Worm (Caenorhabditis elegans) whole organism, mixed stage, embryonic: ENCODE results near the gene alh-6.

Source experiments
- bed-3 ChIP-seq: fragments of 200-800 bp; sonication (Bioruptor generic); optimal IDR thresholded peaks from 3 replicates; lab custom pipeline; 2018; ENCODE audit warnings: mild to moderate bottlenecking, missing genetic modification characterization, moderate library complexity, missing compliant biosample characterization
- ceh-43 ChIP-seq: fragments of 200-800 bp; sonication (Bioruptor generic); optimal IDR thresholded peaks from 2 replicates; lab custom pipeline; 2018; ENCODE audit warnings: mild to moderate bottlenecking, missing genetic modification characterization, moderate library complexity, missing compliant biosample characterization
- elt-1 ChIP-seq: sonication (generic microtip); optimal IDR thresholded peaks from 2 replicates; lab custom pipeline; 2017; ENCODE audit warnings: missing genetic modification characterization, mild to moderate bottlenecking, missing compliant biosample characterization, antibody characterized with exemption, moderate library complexity, borderline replicate concordance; ENCODE audit not compliant: insufficient read depth
- nhr-76 ChIP-seq: sonication (generic microtip); optimal IDR thresholded peaks from 2 replicates; lab custom pipeline; 2017; ENCODE audit warnings: missing biosample characterization, missing genetic modification characterization
- pha-4 ChIP-seq: fragments of 150-350 bp; optimal IDR thresholded peaks from 2 replicates; lab custom pipeline; 2018; ENCODE audit warnings: missing biosample characterization, missing genetic modification reagents, missing genetic modification characterization
- snpc-4 ChIP-seq: fragments of 150-350 bp; optimal IDR thresholded peaks from 2 replicates; lab custom pipeline; 2014; ENCODE audit warnings: missing biosample characterization, missing genetic modification characterization
- ztf-11 ChIP-seq: fragments of 150-350 bp; optimal IDR thresholded peaks from 2 replicates; lab custom pipeline; 2014; ENCODE audit warnings: missing biosample characterization, missing genetic modification characterization

- TF ChIP-seq pha-4 (tag; lab: Kevin White, UChicago) (no peak), snpc-4 (tag; lab: Kevin White, UChicago) (no peak), nhr-76 (no peak), ztf-11 (tag; lab: Kevin White, UChicago) (no peak), ceh-43 (no peak), bed-3 (GFP tag; lab: Kevin White, UChicago) (no peak), elt-1 (tag; lab: Kevin White, UChicago) (no peak)
These were observed 38.1 kb downstream of the alh-6 start, which contains the start of gene srw-66 for ce11 chrII:1271814-1272213.
